Worm (Caenorhabditis elegans) whole organism, L1 larva: ENCODE results near the gene gld-3.
"Not testable (repeated sequence)": the region's sequence is repeated elsewhere in the genome, so short reads cannot be mapped to it uniquely, and the experiment has no call there.

Experiments used
- F16B12.6 ChIP-seq: fragments of 150-350 bp; optimal IDR thresholded peaks from 2 replicates; lab custom pipeline; 2014; ENCODE audit warnings: missing biosample characterization, missing genetic modification characterization
- aha-1 ChIP-seq: fragments of 150-350 bp; optimal IDR thresholded peaks from 2 replicates; lab custom pipeline; 2014; ENCODE audit warnings: missing biosample characterization, missing genetic modification characterization
- alr-1 ChIP-seq: fragments of 200-800 bp; sonication (Bioruptor generic); optimal IDR thresholded peaks from 2 replicates; lab custom pipeline; 2018; ENCODE audit warnings: borderline replicate concordance, mild to moderate bottlenecking, missing genetic modification characterization, missing compliant biosample characterization
- aly-2 ChIP-seq: fragments of 150-350 bp; optimal IDR thresholded peaks from 2 replicates; lab custom pipeline; 2014; ENCODE audit warnings: missing biosample characterization, missing genetic modification characterization
- ama-1 ChIP-seq: fragments of 150-350 bp; optimal IDR thresholded peaks from 2 replicates; lab custom pipeline; 2014
- blmp-1 ChIP-seq: fragments of 150-350 bp; optimal IDR thresholded peaks from 2 replicates; lab custom pipeline; 2014; ENCODE audit warnings: missing biosample characterization, missing genetic modification characterization
- ceh-8 ChIP-seq: fragments of 200-800 bp; sonication (Bioruptor generic); optimal IDR thresholded peaks from 2 replicates; lab custom pipeline; 2018; ENCODE audit warnings: mild to moderate bottlenecking, missing genetic modification characterization, moderate library complexity, missing compliant biosample characterization
- ceh-82 ChIP-seq, 3 experiments: fragments of 150-350 bp in 1 of 3; sonication (generic microtip) in 2 of 3; optimal IDR thresholded peaks; 2 replicates each; lab custom pipeline; 2014 to 2017; ENCODE audit warnings: missing biosample characterization in 3 of 3, missing genetic modification characterization in 3 of 3
- ceh-88 ChIP-seq: fragments of 200-800 bp; sonication (Bioruptor generic); IDR thresholded peaks from 2 replicates; pipeline ENCODE4 v1.3.6; 2022; ENCODE audit warnings: missing genetic modification characterization, missing compliant biosample characterization
- efl-1 ChIP-seq, 4 experiments: fragments of 150-350 bp; optimal IDR thresholded peaks in 3 of 4; peaks in 1 of 4; 1 replicate in 1 of 4; 2 replicates in 3 of 4; lab custom pipeline; 2014; ENCODE audit warnings: missing biosample characterization in 2 of 4, missing genetic modification characterization in 2 of 4, missing genetic modification reagents in 2 of 4
- egl-13 ChIP-seq: sonication (generic microtip); optimal IDR thresholded peaks from 2 replicates; lab custom pipeline; 2016; ENCODE audit warnings: missing genotype, missing genetic modification reagents, missing genetic modification characterization, missing compliant biosample characterization
- ets-5 ChIP-seq: fragments of 200-800 bp; sonication (Bioruptor generic); IDR thresholded peaks from 2 replicates; pipeline ENCODE4 v1.3.6; 2022; ENCODE audit warnings: missing genetic modification characterization, missing compliant biosample characterization
- fkh-4 ChIP-seq: sonication (generic microtip); optimal IDR thresholded peaks from 2 replicates; lab custom pipeline; 2016; ENCODE audit warnings: missing compliant biosample characterization, missing genetic modification characterization, borderline replicate concordance
- grh-1 ChIP-seq: fragments of 200-800 bp; sonication (Bioruptor generic); IDR thresholded peaks from 2 replicates; pipeline ENCODE4 v1.3.6; 2022; ENCODE audit warnings: missing genetic modification reagents, missing genetic modification characterization, missing compliant biosample characterization
- hlh-4 ChIP-seq: sonication (generic microtip); optimal IDR thresholded peaks from 2 replicates; lab custom pipeline; 2016; ENCODE audit warnings: mild to moderate bottlenecking, missing genetic modification characterization, missing compliant biosample characterization
- irx-1 ChIP-seq: sonication (generic microtip); optimal IDR thresholded peaks from 2 replicates; lab custom pipeline; 2016; ENCODE audit warnings: missing genetic modification characterization, missing compliant biosample characterization
- lin-13 ChIP-seq: fragments of 150-350 bp; optimal IDR thresholded peaks from 2 replicates; lab custom pipeline; 2014; ENCODE audit warnings: missing biosample characterization, missing genetic modification reagents, missing genetic modification characterization
- lin-14 ChIP-seq: fragments of 200-800 bp; sonication (Bioruptor generic); optimal IDR thresholded peaks from 2 replicates; lab custom pipeline; 2018; ENCODE audit warnings: mild to moderate bottlenecking, missing genetic modification characterization, moderate library complexity, missing compliant biosample characterization
- lin-35 ChIP-seq, 2 experiments: fragments of 150-350 bp; optimal IDR thresholded peaks; 2 replicates each; lab custom pipeline; 2014; ENCODE audit warnings: missing biosample characterization in 2 of 2, missing genetic modification characterization in 2 of 2, missing genetic modification reagents in 2 of 2
- lin-39 ChIP-seq: fragments of 150-350 bp; optimal IDR thresholded peaks from 2 replicates; lab custom pipeline; 2014; ENCODE audit warnings: missing biosample characterization, missing genetic modification reagents, missing genetic modification characterization
- lsy-2 ChIP-seq, 2 experiments: fragments of 150-350 bp; optimal IDR thresholded peaks; 2 replicates each; lab custom pipeline; 2014; ENCODE audit warnings: missing biosample characterization in 2 of 2, missing genetic modification characterization in 2 of 2
- mdl-1 ChIP-seq, 2 experiments: fragments of 150-350 bp; optimal IDR thresholded peaks; 2 replicates each; lab custom pipeline; 2014 to 2017; ENCODE audit warnings: missing biosample characterization in 2 of 2, missing genetic modification characterization in 2 of 2, inconsistent platforms in 1 of 2
- mep-1 ChIP-seq: fragments of 150-350 bp; optimal IDR thresholded peaks from 2 replicates; lab custom pipeline; 2014; ENCODE audit warnings: missing biosample characterization, missing genetic modification characterization
- nhr-19 ChIP-seq: fragments of 200-800 bp; sonication (Bioruptor generic); conservative IDR thresholded peaks from 2 replicates; pipeline ENCODE4 v1.3.6; 2022; ENCODE audit warnings: missing genetic modification characterization, missing compliant biosample characterization
- nhr-71 ChIP-seq: sonication (generic microtip); optimal IDR thresholded peaks from 2 replicates; lab custom pipeline; 2016; ENCODE audit warnings: mild to moderate bottlenecking, missing genetic modification characterization, moderate library complexity, missing compliant biosample characterization
- nhr-76 ChIP-seq: sonication (generic microtip); optimal IDR thresholded peaks from 2 replicates; lab custom pipeline; 2017; ENCODE audit warnings: missing biosample characterization, missing genetic modification characterization
- nhr-77 ChIP-seq: fragments of 150-350 bp; optimal IDR thresholded peaks from 2 replicates; lab custom pipeline; 2014; ENCODE audit warnings: missing biosample characterization, missing genetic modification characterization
- nhr-85 ChIP-seq: sonication (generic microtip); peaks from one replicate; lab custom pipeline; 2016; ENCODE audit warnings: missing genetic modification characterization, inconsistent platforms, missing compliant biosample characterization
- pqm-1 ChIP-seq: sonication (generic microtip); optimal IDR thresholded peaks from 3 replicates; lab custom pipeline; 2017; ENCODE audit warnings: missing biosample characterization, missing genetic modification characterization
- rnt-1 ChIP-seq: sonication (generic microtip); optimal IDR thresholded peaks from 2 replicates; lab custom pipeline; 2016; ENCODE audit warnings: mild to moderate bottlenecking, missing genetic modification characterization, moderate library complexity, missing compliant biosample characterization
- skn-1 ChIP-seq: fragments of 150-350 bp; optimal IDR thresholded peaks from 2 replicates; lab custom pipeline; 2014; ENCODE audit warnings: missing biosample characterization, missing genetic modification characterization
- snu-23 ChIP-seq: sonication (generic microtip); optimal IDR thresholded peaks from 2 replicates; lab custom pipeline; 2016; ENCODE audit warnings: missing genetic modification characterization, missing compliant biosample characterization
- tbx-2 ChIP-seq: sonication (generic microtip); optimal IDR thresholded peaks from 2 replicates; lab custom pipeline; 2016; ENCODE audit warnings: missing genetic modification characterization, missing compliant biosample characterization
- vab-15 ChIP-seq: sonication (generic microtip); optimal IDR thresholded peaks from 2 replicates; lab custom pipeline; 2017; ENCODE audit warnings: missing genotype, mild to moderate bottlenecking, missing genetic modification characterization, missing compliant biosample characterization
- xbp-1 ChIP-seq: sonication (generic microtip); optimal IDR thresholded peaks from 2 replicates; lab custom pipeline; 2016; ENCODE audit warnings: missing genetic modification characterization, missing compliant biosample characterization

Gene gld-3

DNA sequence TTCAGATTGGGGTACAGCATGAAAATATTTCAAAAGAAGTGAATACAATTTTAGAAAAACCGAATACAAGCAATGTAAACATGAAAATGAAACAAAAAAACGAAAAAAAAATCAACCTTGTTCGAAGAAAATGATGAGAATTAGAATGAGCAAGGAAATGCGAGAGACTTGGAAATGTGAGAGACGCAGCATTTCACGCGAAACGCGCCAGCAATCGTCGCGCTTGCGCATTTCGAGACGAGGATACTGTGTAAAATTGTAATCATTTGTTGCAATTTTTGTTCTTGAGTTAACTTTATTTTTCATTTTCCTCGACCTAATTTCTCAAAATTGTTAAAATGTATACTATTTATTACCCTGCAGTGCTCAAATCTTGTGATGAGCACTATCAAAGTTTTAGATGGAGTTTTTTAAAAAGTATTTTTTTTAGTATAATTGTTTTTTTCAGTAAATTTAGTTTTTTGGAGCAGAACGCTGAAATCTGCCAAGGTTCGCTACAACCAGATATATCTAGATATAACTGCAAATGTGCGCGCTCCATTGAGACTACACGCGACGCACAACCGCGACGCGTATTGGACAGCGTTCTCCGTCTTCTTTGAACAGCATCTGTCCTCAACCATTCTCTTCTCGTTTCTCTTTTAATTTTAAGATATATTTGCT is 19.7 kb downstream of the gld-3 start, which contains the start of gene fust-1 (continued):
- TF ChIP-seq mep-1 (peak; percentile 99), aha-1 (tag; lab: Kevin White, UChicago) (peak; percentile 84), nhr-76 (no peak), lin-35 (GFP tag; optimal IDR thresholded peaks at IDR 0.05; lab: Kevin White, UChicago) (peak; percentile 90 to 94), irx-1 (tag; lab: Kevin White, UChicago) (peak; percentile 95), egl-13 (tag; lab: Kevin White, UChicago) (peak; percentile 93), ceh-88 (GFP tag; lab: Robert Waterston, UW) (peak; percentile 81), lin-39 (tag; lab: Kevin White, UChicago) (peak; percentile 96), fkh-4 (tag; lab: Kevin White, UChicago) (peak; percentile 81), xbp-1 (tag; lab: Kevin White, UChicago) (peak; percentile 96)

- TF ChIP-seq efl-1 (optimal IDR thresholded peaks at IDR 0.05; lab: Kevin White, UChicago), result not testable (repeated sequence)
- TF ChIP-seq efl-1 (GFP tag; optimal IDR thresholded peaks at IDR 0.05 in 1 of 2; lab: Kevin White, UChicago), result peak in 1 of 2 experiments; percentile 50
Measured at ce11 chrII:7153095-7153494, 20.7 kb downstream of the gld-3 start.

DNA sequence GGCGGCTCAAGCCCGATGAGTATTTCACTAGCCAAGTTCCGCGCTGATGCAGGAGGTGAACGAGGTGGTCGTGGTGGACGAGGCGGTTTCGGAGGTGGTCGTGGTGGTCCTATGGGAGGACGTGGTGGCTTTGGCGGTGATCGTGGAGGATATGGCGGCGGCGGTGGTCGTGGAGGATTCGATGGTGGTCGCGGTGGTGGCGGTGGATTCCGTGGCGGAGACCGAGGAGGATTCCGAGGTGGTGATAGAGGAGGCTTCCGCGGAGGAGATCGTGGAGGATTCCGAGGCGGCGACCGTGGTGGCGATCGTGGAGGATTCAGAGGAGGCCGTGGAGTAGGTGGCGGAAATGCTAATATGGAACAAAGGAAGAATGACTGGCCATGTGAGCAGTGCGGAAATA is 22.3 kb downstream of the gld-3 start:
- TF ChIP-seq lin-13 (GFP tag; lab: Kevin White, UChicago) (no peak), ceh-8 (GFP tag; lab: Kevin White, UChicago) (peak; percentile 19), vab-15 (tag; lab: Kevin White, UChicago) (no peak), alr-1 (tag; lab: Kevin White, UChicago) (no peak), skn-1 (tag; lab: Kevin White, UChicago) (no peak), efl-1 (optimal IDR thresholded peaks at IDR 0.05; lab: Kevin White, UChicago) (no peak), efl-1 (GFP tag; optimal IDR thresholded peaks at IDR 0.05 in 1 of 2; lab: Kevin White, UChicago) (peak in 1 of 2 experiments; percentile 28), mep-1 (no peak), fkh-4 (tag; lab: Kevin White, UChicago) (no peak), hlh-4 (tag; lab: Kevin White, UChicago) (no peak), ets-5 (GFP tag; lab: Robert Waterston, UW) (no peak), mdl-1 (tag; optimal IDR thresholded peaks at IDR 0.05; lab: Kevin White, UChicago) (no peak), nhr-19 (GFP tag; lab: Robert Waterston, UW) (no peak), nhr-77 (no peak), F16B12.6 (tag; lab: Kevin White, UChicago) (no peak)

- TF ChIP-seq pqm-1, result no peak
- TF ChIP-seq rnt-1 (tag; lab: Kevin White, UChicago), result peak; percentile 18
- TF ChIP-seq tbx-2 (tag; lab: Kevin White, UChicago), result no peak
- TF ChIP-seq mep-1, result peak; percentile 12
- TF ChIP-seq aly-2 (tag; lab: Kevin White, UChicago), result no peak
- peak in 1 of 2 experiments; percentile 8 for TF ChIP-seq lsy-2 (tag; optimal IDR thresholded peaks at IDR 0.05; lab: Kevin White, UChicago)
- TF ChIP-seq xbp-1 (tag; lab: Kevin White, UChicago), result peak; percentile 12
- TF ChIP-seq nhr-71, result peak; percentile 13
- TF ChIP-seq ama-1 (lab: Kevin White, UChicago), result peak; percentile 26
- TF ChIP-seq snu-23 (GFP tag; lab: Kevin White, UChicago), result peak; percentile 5
- no peak for TF ChIP-seq ceh-82 (tag; optimal IDR thresholded peaks at IDR 0.05; lab: Kevin White, UChicago)
- peak; percentile 20 for TF ChIP-seq nhr-85 (tag; lab: Kevin White, UChicago)
- TF ChIP-seq mdl-1 (tag; optimal IDR thresholded peaks at IDR 0.05; lab: Kevin White, UChicago), result no peak
- TF ChIP-seq lin-14 (GFP tag; lab: Kevin White, UChicago), result peak; percentile 42
- TF ChIP-seq grh-1 (GFP tag; lab: Robert Waterston, UW), result no peak
- peak; percentile 4 to 7 for TF ChIP-seq efl-1 (optimal IDR thresholded peaks at IDR 0.05; lab: Kevin White, UChicago)
- no peak for TF ChIP-seq efl-1 (GFP tag; optimal IDR thresholded peaks at IDR 0.05 in 1 of 2; lab: Kevin White, UChicago)
- TF ChIP-seq blmp-1 (tag; lab: Kevin White, UChicago), result peak; percentile 33
- TF ChIP-seq, all 84 proteins: peak for 11
Measured at ce11 chrII:7155392-7155791, 22.9 kb downstream of the gld-3 start, which contains the start of gene C27H5.2. TSS of gene C27H5.2 (plus strand) at chrII:7155581.
